Fruit fly (Drosophila melanogaster) whole organism, embryonic: Measurements from ENCODE around the gene Pif1.

Source experiments
- Abd-B ChIP-seq: fragments of 200-800 bp; sonication (Bioruptor generic); optimal IDR thresholded peaks from 2 replicates; lab custom pipeline; 2018; ENCODE audit warnings: missing biosample characterization, mild to moderate bottlenecking, missing genetic modification characterization, moderate library complexity
- CG11456 ChIP-seq: fragments of 200-800 bp; sonication (Bioruptor generic); IDR thresholded peaks from 3 replicates; pipeline ENCODE4 v1.3.6; 2022; ENCODE audit warnings: missing biosample characterization, missing genetic modification characterization
- CG11560 ChIP-seq: fragments of 200-800 bp; sonication (Bioruptor generic); IDR thresholded peaks from 3 replicates; pipeline ENCODE4 v1.3.6; 2022; ENCODE audit warnings: missing biosample characterization, missing genetic modification characterization
- CG12236 ChIP-seq: fragments of 200-800 bp; sonication (Bioruptor generic); optimal IDR thresholded peaks from 2 replicates; lab custom pipeline; 2016; ENCODE audit warnings: missing biosample characterization, missing genetic modification characterization
- CG12299 ChIP-seq: fragments of 200-800 bp; sonication (Bioruptor generic); optimal IDR thresholded peaks from 2 replicates; lab custom pipeline; 2018; ENCODE audit warnings: missing biosample characterization, mild to moderate bottlenecking, missing genetic modification characterization
- CG12659 ChIP-seq: fragments of 200-800 bp; sonication (Bioruptor generic); optimal IDR thresholded peaks from 3 replicates; lab custom pipeline; 2017; ENCODE audit warnings: mild to moderate bottlenecking, missing biosample characterization, missing genetic modification reagents, missing genetic modification characterization
- CG12744 ChIP-seq: fragments of 200-800 bp; sonication (Bioruptor generic); optimal IDR thresholded peaks from 2 replicates; lab custom pipeline; 2016; ENCODE audit warnings: missing biosample characterization, missing genetic modification characterization
- CG13894 ChIP-seq: fragments of 200-800 bp; sonication (Bioruptor generic); optimal IDR thresholded peaks from 3 replicates; lab custom pipeline; 2018; ENCODE audit warnings: missing biosample characterization, mild to moderate bottlenecking, missing genetic modification characterization, moderate library complexity
- CG14965 ChIP-seq: fragments of 200-800 bp; sonication (Bioruptor generic); optimal IDR thresholded peaks from 2 replicates; lab custom pipeline; 2016; ENCODE audit warnings: missing biosample characterization, missing genetic modification characterization, borderline replicate concordance
- CG15696 ChIP-seq: fragments of 200-800 bp; sonication (Bioruptor generic); optimal IDR thresholded peaks from 2 replicates; lab custom pipeline; 2019; ENCODE audit warnings: missing biosample characterization, mild to moderate bottlenecking, missing genetic modification characterization, moderate library complexity
- CG17328 ChIP-seq: fragments of 200-800 bp; sonication (Bioruptor generic); IDR thresholded peaks from 2 replicates; pipeline ENCODE4 v1.3.6; 2022; ENCODE audit warnings: missing biosample characterization, missing genetic modification characterization
- CG2712 ChIP-seq: fragments of 200-800 bp; optimal IDR thresholded peaks from 3 replicates; lab custom pipeline; 2019; ENCODE audit warnings: missing biosample characterization, mild to moderate bottlenecking, missing genetic modification characterization, moderate library complexity
- CG2875 ChIP-seq: fragments of 200-800 bp; sonication (Bioruptor generic); optimal IDR thresholded peaks from 2 replicates; lab custom pipeline; 2017; ENCODE audit warnings: missing biosample characterization, mild to moderate bottlenecking, missing genetic modification characterization, missing genetic modification reagents
- CG32772 ChIP-seq: fragments of 200-800 bp; sonication (Bioruptor generic); IDR thresholded peaks from 2 replicates; pipeline ENCODE4 v1.3.6; 2022; ENCODE audit warnings: missing biosample characterization, missing genetic modification characterization
- CG3838 ChIP-seq: fragments of 200-800 bp; sonication (Bioruptor generic); optimal IDR thresholded peaks from 3 replicates; lab custom pipeline; 2016; ENCODE audit warnings: missing biosample characterization, missing genetic modification characterization
- CG4707 ChIP-seq: fragments of 200-800 bp; sonication (Bioruptor generic); optimal IDR thresholded peaks from 2 replicates; lab custom pipeline; 2018; ENCODE audit warnings: missing biosample characterization, mild to moderate bottlenecking, missing genetic modification characterization, moderate library complexity
- CG6175 ChIP-seq: fragments of 200-800 bp; sonication (Bioruptor generic); IDR thresholded peaks from 3 replicates; pipeline ENCODE4 v1.3.6; 2022; ENCODE audit warnings: missing biosample characterization, missing genetic modification characterization
- CG6254 ChIP-seq: fragments of 200-800 bp; sonication (Bioruptor generic); optimal IDR thresholded peaks from 3 replicates; lab custom pipeline; 2017; ENCODE audit warnings: mild to moderate bottlenecking, missing biosample characterization, missing genetic modification reagents, missing genetic modification characterization
- CG9609 ChIP-seq: fragments of 200-800 bp; sonication (Bioruptor generic); optimal IDR thresholded peaks from 3 replicates; lab custom pipeline; 2016; ENCODE audit warnings: missing biosample characterization, missing genetic modification characterization
- HLH3B ChIP-seq: fragments of 200-800 bp; sonication (Bioruptor generic); IDR thresholded peaks from 2 replicates; pipeline ENCODE4 v1.3.6; 2022; ENCODE audit warnings: missing biosample characterization, missing genetic modification characterization
- HLH54F ChIP-seq: fragments of 200-800 bp; sonication (Bioruptor generic); optimal IDR thresholded peaks from 3 replicates; lab custom pipeline; 2016; ENCODE audit warnings: missing biosample characterization, missing genetic modification characterization
- Hr78 ChIP-seq, 2 experiments: fragments of 200-800 bp in 1 of 2; fragments of >200 bp in 1 of 2; sonication (Bioruptor generic) in 1 of 2; optimal IDR thresholded peaks; 2 replicates each; lab custom pipeline; 2017 to 2019; ENCODE audit warnings: missing biosample characterization in 2 of 2, missing genetic modification characterization in 2 of 2, mild to moderate bottlenecking in 1 of 2, moderate library complexity in 1 of 2
- Meics ChIP-seq: fragments of 200-800 bp; sonication (Bioruptor generic); optimal IDR thresholded peaks from 2 replicates; lab custom pipeline; 2017; ENCODE audit warnings: missing biosample characterization, mild to moderate bottlenecking, missing genetic modification characterization
- Mes4 ChIP-seq: fragments of 200-800 bp; sonication (Bioruptor generic); optimal IDR thresholded peaks from 2 replicates; lab custom pipeline; 2016; ENCODE audit warnings: missing biosample characterization, missing genetic modification characterization
- Mrtf ChIP-seq: fragments of 200-800 bp; sonication (Bioruptor generic); IDR thresholded peaks from 3 replicates; pipeline ENCODE4 v1.3.6; 2022; ENCODE audit warnings: missing biosample characterization, missing genetic modification characterization
- Rfx ChIP-seq: fragments of 200-800 bp; sonication (Bioruptor generic); IDR thresholded peaks from 2 replicates; pipeline ENCODE4 v1.3.6; 2022; ENCODE audit warnings: missing biosample characterization, missing genetic modification characterization
- Trl ChIP-seq, 3 experiments: fragments of >200 bp in 2 of 3; fragments of 200-800 bp in 1 of 3; sonication (Bioruptor generic) in 1 of 3; optimal IDR thresholded peaks; 2 replicates in 1 of 3; 3 replicates in 2 of 3; lab custom pipeline; 2016 to 2017; ENCODE audit warnings: missing biosample characterization in 1 of 3, missing genetic modification characterization in 1 of 3
- YL-1 ChIP-seq: fragments of 200-800 bp; sonication (Bioruptor generic); optimal IDR thresholded peaks from 3 replicates; lab custom pipeline; 2017; ENCODE audit warnings: missing biosample characterization, mild to moderate bottlenecking, missing genetic modification characterization
- bbx ChIP-seq: fragments of 200-800 bp; sonication (Bioruptor generic); IDR thresholded peaks from 2 replicates; pipeline ENCODE4 v1.3.6; 2022; ENCODE audit warnings: missing biosample characterization, missing genetic modification characterization; ENCODE audit not compliant: partially characterized antibody
- bcd ChIP-seq: fragments of 200-800 bp; sonication (Bioruptor generic); optimal IDR thresholded peaks from 2 replicates; lab custom pipeline; 2017; ENCODE audit warnings: missing biosample characterization, mild to moderate bottlenecking, missing genetic modification characterization
- br ChIP-seq: fragments of >200 bp; optimal IDR thresholded peaks from 2 replicates; lab custom pipeline; 2017
- dysf ChIP-seq: fragments of 200-800 bp; sonication (Bioruptor generic); IDR thresholded peaks from 3 replicates; pipeline ENCODE4 v1.3.6; 2022; ENCODE audit warnings: missing biosample characterization, missing genetic modification characterization
- ems ChIP-seq: fragments of 200-800 bp; sonication (Bioruptor generic); optimal IDR thresholded peaks from 3 replicates; lab custom pipeline; 2016; ENCODE audit warnings: missing biosample characterization, missing genetic modification characterization
- en ChIP-seq: fragments of 200-800 bp; sonication (Bioruptor generic); optimal IDR thresholded peaks from 2 replicates; lab custom pipeline; 2016; ENCODE audit warnings: missing biosample characterization, missing genetic modification characterization
- eve ChIP-seq, 2 experiments: fragments of >200 bp; optimal IDR thresholded peaks; 2 replicates each; lab custom pipeline; 2017; ENCODE audit warnings: missing biosample characterization in 2 of 2, missing genetic modification characterization in 2 of 2
- fd96Cb ChIP-seq: fragments of 200-800 bp; sonication (Bioruptor generic); optimal IDR thresholded peaks from 2 replicates; lab custom pipeline; 2018; ENCODE audit warnings: missing biosample characterization, mild to moderate bottlenecking, missing genetic modification characterization, moderate library complexity
- gro ChIP-seq: fragments of 200-800 bp; sonication (Bioruptor generic); optimal IDR thresholded peaks from 2 replicates; lab custom pipeline; 2016; ENCODE audit warnings: missing biosample characterization, missing genetic modification characterization
- org-1 ChIP-seq: fragments of 200-800 bp; sonication (Bioruptor generic); optimal IDR thresholded peaks from 2 replicates; lab custom pipeline; 2017; ENCODE audit warnings: missing biosample characterization, missing genetic modification characterization
- pfk ChIP-seq: fragments of 200-800 bp; sonication (Bioruptor generic); optimal IDR thresholded peaks from 2 replicates; lab custom pipeline; 2018; ENCODE audit warnings: missing biosample characterization, mild to moderate bottlenecking, missing genetic modification characterization, moderate library complexity
- pzg ChIP-seq: fragments of 200-800 bp; sonication (Bioruptor generic); optimal IDR thresholded peaks from 3 replicates; lab custom pipeline; 2018; ENCODE audit warnings: missing biosample characterization, mild to moderate bottlenecking, missing genetic modification characterization, moderate library complexity
- repo ChIP-seq: fragments of 200-800 bp; sonication (Bioruptor generic); optimal IDR thresholded peaks from 2 replicates; lab custom pipeline; 2016; ENCODE audit warnings: missing biosample characterization, missing genetic modification characterization
- sc ChIP-seq, 3 experiments: fragments of >200 bp in 2 of 3; fragments of 200-800 bp in 1 of 3; sonication (Bioruptor generic) in 1 of 3; optimal IDR thresholded peaks; 2 replicates in 2 of 3; 3 replicates in 1 of 3; lab custom pipeline; 2017; ENCODE audit warnings: mild to moderate bottlenecking in 1 of 3, missing biosample characterization in 1 of 3, missing genetic modification characterization in 1 of 3, missing genetic modification reagents in 1 of 3
- sisA ChIP-seq: fragments of 200-800 bp; sonication (Bioruptor generic); IDR thresholded peaks from 2 replicates; pipeline ENCODE4 v1.3.6; 2022; ENCODE audit warnings: missing biosample characterization, missing genetic modification characterization
- sqz ChIP-seq: fragments of 200-800 bp; sonication (Bioruptor generic); optimal IDR thresholded peaks from 3 replicates; lab custom pipeline; 2018; ENCODE audit warnings: missing biosample characterization, mild to moderate bottlenecking, missing genetic modification characterization
- tio ChIP-seq: fragments of 200-800 bp; sonication (Bioruptor generic); optimal IDR thresholded peaks from 2 replicates; lab custom pipeline; 2017; ENCODE audit warnings: missing biosample characterization, missing genetic modification characterization, inconsistent platforms
- tll ChIP-seq, 2 experiments: fragments of 200-800 bp in 1 of 2; fragments of >200 bp in 1 of 2; sonication (Bioruptor generic) in 1 of 2; optimal IDR thresholded peaks; 2 replicates each; lab custom pipeline; 2017 to 2019; ENCODE audit warnings: missing biosample characterization in 2 of 2, missing genetic modification characterization in 2 of 2, mild to moderate bottlenecking in 1 of 2, moderate library complexity in 1 of 2
- tx ChIP-seq: fragments of 200-800 bp; sonication (Bioruptor generic); optimal IDR thresholded peaks from 2 replicates; lab custom pipeline; 2016; ENCODE audit warnings: missing biosample characterization, missing genetic modification characterization
- wdn ChIP-seq: fragments of 200-800 bp; sonication (Bioruptor generic); IDR thresholded peaks from 2 replicates; pipeline ENCODE4 v1.3.6; 2022; ENCODE audit warnings: missing biosample characterization, missing genetic modification characterization
- wor ChIP-seq: fragments of 200-800 bp; sonication (Bioruptor generic); IDR thresholded peaks from 2 replicates; pipeline ENCODE4 v1.3.6; 2022; ENCODE audit warnings: missing biosample characterization, missing genetic modification characterization
- zen ChIP-seq: fragments of 200-800 bp; sonication (Bioruptor generic); optimal IDR thresholded peaks from 3 replicates; lab custom pipeline; 2018; ENCODE audit warnings: missing biosample characterization, mild to moderate bottlenecking, missing genetic modification characterization, moderate library complexity

Gene Pif1

DNA sequence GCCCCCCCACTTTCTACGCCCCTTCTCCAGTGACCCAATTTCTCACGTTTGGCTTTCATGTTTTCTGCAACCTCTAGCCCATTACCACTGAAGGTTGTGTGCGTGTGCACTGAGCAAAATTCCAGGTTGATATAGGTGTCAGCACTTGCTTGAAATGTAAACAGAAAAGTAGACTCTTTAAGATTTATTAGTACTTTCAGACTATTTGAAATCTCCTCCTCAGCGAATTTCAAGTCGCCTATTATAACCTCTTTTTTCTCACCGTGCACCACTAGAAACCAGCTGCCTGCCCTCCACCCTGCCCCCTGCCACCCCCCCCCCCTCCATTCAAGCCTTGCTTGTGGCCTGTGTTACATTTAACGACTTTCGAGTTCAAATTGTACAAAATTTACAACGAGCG, 34.7 kb downstream of the Pif1 start (continued):
- TF ChIP-seq pfk (GFP tag; lab: Kevin White, UChicago), result no peak
- peak; percentile 54 for TF ChIP-seq Abd-B (GFP tag; lab: Kevin White, UChicago)
- TF ChIP-seq CG4707 (GFP tag; lab: Kevin White, UChicago), result no peak
- no peak for TF ChIP-seq eve (GFP tag; optimal IDR thresholded peaks at IDR 0.05; lab: Kevin White, UChicago)
- TF ChIP-seq CG6175, result no peak
- TF ChIP-seq sc (optimal IDR thresholded peaks at IDR 0.05; lab: Kevin White, UChicago), result no peak
- peak; percentile 2 for TF ChIP-seq sc (GFP tag; optimal IDR thresholded peaks at IDR 0.05; lab: Kevin White, UChicago)
- peak; percentile 25 for TF ChIP-seq bcd (GFP tag; lab: Kevin White, UChicago)
- TF ChIP-seq CG13894, result no peak
- peak; percentile 63 for TF ChIP-seq CG2712 (tag; lab: Kevin White, UChicago)
- TF ChIP-seq pzg (GFP tag; lab: Kevin White, UChicago), result no peak
- TF ChIP-seq bbx, result no peak
- TF ChIP-seq ems (GFP tag; lab: Kevin White, UChicago), result no peak
- TF ChIP-seq HLH54F (GFP tag; lab: Kevin White, UChicago), result no peak
- peak; percentile 78 for TF ChIP-seq HLH3B (GFP tag; lab: Robert Waterston, UW)
- TF ChIP-seq org-1 (GFP tag; lab: Kevin White, UChicago), result peak; percentile 37
- no peak for TF ChIP-seq tx (GFP tag; lab: Kevin White, UChicago)
- TF ChIP-seq fd96Cb (tag; lab: Kevin White, UChicago), result peak; percentile 53
- TF ChIP-seq Mrtf, result peak; percentile 42; the same call in 1 of the 3 replicates
- TF ChIP-seq tll (GFP tag; optimal IDR thresholded peaks at IDR 0.05; lab: Kevin White, UChicago), result no peak
- TF ChIP-seq CG17328 (GFP tag; lab: Robert Waterston, UW), result peak; percentile 72
- TF ChIP-seq gro (GFP tag; lab: Kevin White, UChicago), result no peak
- TF ChIP-seq sisA, result peak; percentile 82
- no peak for TF ChIP-seq Trl (optimal IDR thresholded peaks at IDR 0.05; lab: Kevin White, UChicago)
- no peak for TF ChIP-seq Trl (GFP tag; optimal IDR thresholded peaks at IDR 0.05; lab: Kevin White, UChicago)
- TF ChIP-seq YL-1 (GFP tag; lab: Kevin White, UChicago), result no peak
- no peak for TF ChIP-seq CG12659 (GFP tag; lab: Kevin White, UChicago)
- no peak for TF ChIP-seq Meics (GFP tag; lab: Kevin White, UChicago)
- no peak for TF ChIP-seq CG3838
- TF ChIP-seq CG15696, result no peak
- peak; percentile 45 for TF ChIP-seq wor (GFP tag; lab: Robert Waterston, UW)
- no peak for TF ChIP-seq CG11560 (tag; lab: Robert Waterston, UW)
- no peak for TF ChIP-seq Hr78 (GFP tag; optimal IDR thresholded peaks at IDR 0.05; lab: Kevin White, UChicago)
- TF ChIP-seq dysf (GFP tag; lab: Robert Waterston, UW), result peak; percentile 59; the same call in 2 of the 3 replicates
- peak; percentile 46; the same call in 1 of the 3 replicates for TF ChIP-seq CG11456 (GFP tag; lab: Robert Waterston, UW)
- no peak; the same call in 1 of the 2 replicates for TF ChIP-seq wdn (GFP tag; lab: Robert Waterston, UW)
- no peak for TF ChIP-seq sqz (GFP tag; lab: Kevin White, UChicago)
- peak; percentile 2 for TF ChIP-seq CG9609 (GFP tag; lab: Kevin White, UChicago)
- TF ChIP-seq CG12744 (GFP tag; lab: Kevin White, UChicago), result no peak
- TF ChIP-seq CG12236 (GFP tag; lab: Kevin White, UChicago), result no peak
- no peak for TF ChIP-seq tio (GFP tag; lab: Kevin White, UChicago)
- TF ChIP-seq zen (tag; lab: Kevin White, UChicago), result no peak
- no peak for TF ChIP-seq repo (GFP tag; lab: Kevin White, UChicago)
- no peak for TF ChIP-seq CG12299 (tag; lab: Kevin White, UChicago)
- no peak for TF ChIP-seq br (lab: Kevin White, UChicago)
- TF ChIP-seq Rfx (GFP tag; lab: Robert Waterston, UW), result peak; percentile 52; the same call in 1 of the 2 replicates
- TF ChIP-seq en, result no peak
- TF ChIP-seq CG2875 (GFP tag; lab: Kevin White, UChicago), result peak; percentile 20
- TF ChIP-seq Mes4 (GFP tag; lab: Kevin White, UChicago), result no peak
- TF ChIP-seq CG14965 (GFP tag; lab: Kevin White, UChicago), result no peak
- TF ChIP-seq CG6254 (GFP tag; lab: Kevin White, UChicago), result peak; percentile 39
- TF ChIP-seq CG32772 (GFP tag; lab: Robert Waterston, UW), result 0 out of 2 replicates have a peak, but pooled peaks have one; percentile 49
